Fruit fly (Drosophila melanogaster) whole organism, pupa: Measurements from ENCODE around the gene CG2712.

ENCODE experiments used
- CG10348 ChIP-seq: fragments of 200-800 bp; sonication (Bioruptor generic); IDR thresholded peaks from 2 replicates; pipeline ENCODE4 v1.3.6; 2022; ENCODE audit warnings: missing biosample characterization, missing genetic modification characterization
- CG34367 ChIP-seq: fragments of 200-800 bp; sonication (Bioruptor generic); optimal IDR thresholded peaks from 2 replicates; lab custom pipeline; 2018; ENCODE audit warnings: missing biosample characterization, mild to moderate bottlenecking, missing genetic modification characterization

- TF ChIP-seq CG10348 (no peak), CG34367 (tag; lab: Kevin White, UChicago) (peak; percentile 40)
Measured at dm6 chrX:2732127-2732526, at the start of gene CG2712, which contains the start of gene ttm50.
